Fruit fly (Drosophila melanogaster) S2 (cell line): Measurements from ENCODE around the gene CG31347.

Experiments used
- CG8478 ChIP-seq: fragments of >200 bp; optimal IDR thresholded peaks from 2 replicates; lab custom pipeline; 2018
- CTCF ChIP-seq, 2 experiments: fragments of >200 bp; optimal IDR thresholded peaks; 2 replicates each; lab custom pipeline; 2018

dm6 chr3R:12644621-12645310, 47.6 kb downstream of the CG31347 start:
- TF ChIP-seq CTCF (optimal IDR thresholded peaks at IDR 0.05; lab: Kevin White, UChicago) (no peak), CG8478 (lab: Kevin White, UChicago) (no peak)
